Fruit fly (Drosophila melanogaster): ENCODE measurements around the gene CG42693.

DNA sequence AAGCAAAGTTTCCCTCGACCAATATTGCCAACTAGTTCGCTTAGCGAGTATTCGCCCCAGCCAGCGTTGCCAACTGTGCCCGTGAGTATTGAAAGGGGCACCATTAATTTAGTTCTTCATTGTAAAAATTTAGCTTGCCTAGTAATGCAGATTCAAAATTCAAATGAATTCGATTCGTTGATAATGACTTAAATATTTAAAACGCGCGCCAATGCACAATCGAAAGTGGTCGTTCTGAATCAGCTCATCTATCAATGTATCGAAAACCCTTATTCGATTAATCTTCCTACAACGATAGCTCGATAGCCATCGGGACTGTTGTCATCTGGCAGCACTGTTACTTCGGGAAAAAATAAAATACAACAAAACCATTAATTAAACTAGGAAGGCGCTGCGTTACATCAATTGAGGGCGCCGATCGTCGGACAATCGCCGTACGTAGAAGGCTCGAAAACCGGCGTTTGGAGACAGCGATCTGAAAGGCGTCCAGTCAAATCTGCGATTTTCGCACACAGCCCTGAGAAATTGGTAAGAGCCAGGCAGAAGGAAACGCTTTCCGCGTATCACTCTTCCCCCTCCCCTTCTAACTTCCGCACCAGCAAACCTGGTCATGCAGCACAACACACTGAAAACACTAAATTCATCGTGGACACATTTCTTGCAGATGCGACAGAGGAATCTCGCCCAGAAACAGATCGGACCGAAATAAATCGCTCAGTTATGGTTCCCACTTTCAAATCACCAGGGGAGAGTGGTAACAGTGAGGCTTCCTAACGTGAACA lies 38.8 kb downstream of the CG42693 start, which contains the start of gene Zmynd8:
- no peak for TF ChIP-seq Sin3A (optimal IDR thresholded peaks at IDR 0.05)
- no peak for TF ChIP-seq h (optimal IDR thresholded peaks at IDR 0.05)

Data from Kc167 (cell line).